Worm (Caenorhabditis elegans): ENCODE data around the gene K03H1.7.

ce11 chrIII:9950244-9950643 lies 3.0 kb downstream of the K03H1.7 start, which contains the start of gene K03H1.13:
- TF ChIP-seq flt-1 (GFP tag; IDR thresholded peaks at IDR 0.05) (no peak), ref-1 (GFP tag; conservative IDR thresholded peaks at IDR 0.05) (no peak), tab-1 (GFP tag; IDR thresholded peaks at IDR 0.05) (no peak)
